Fruit fly (Drosophila melanogaster): ENCODE results near the gene Syt7.

The Syt7 gene

DNA sequence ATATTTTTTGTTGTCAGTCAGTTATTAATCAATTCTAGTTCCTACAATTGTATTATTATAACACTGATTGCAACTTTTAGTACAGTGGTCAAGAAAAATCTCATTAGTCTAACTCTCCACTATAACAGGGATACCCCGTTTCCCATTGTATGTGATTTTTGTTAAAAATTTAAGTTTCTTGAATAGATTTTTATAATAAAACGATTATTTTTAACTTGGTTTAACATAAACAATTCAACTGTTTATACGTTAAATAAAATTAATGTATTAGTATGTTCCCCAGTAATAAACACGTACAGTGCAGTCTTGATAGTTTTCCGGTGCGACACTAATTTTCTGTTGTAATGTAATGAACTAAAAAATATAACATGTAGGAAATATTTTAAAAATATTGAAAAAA lies 65.4 kb downstream of the Syt7 start:
- no peak for TF ChIP-seq noc (tag; optimal IDR thresholded peaks at IDR 0.05)

DNA sequence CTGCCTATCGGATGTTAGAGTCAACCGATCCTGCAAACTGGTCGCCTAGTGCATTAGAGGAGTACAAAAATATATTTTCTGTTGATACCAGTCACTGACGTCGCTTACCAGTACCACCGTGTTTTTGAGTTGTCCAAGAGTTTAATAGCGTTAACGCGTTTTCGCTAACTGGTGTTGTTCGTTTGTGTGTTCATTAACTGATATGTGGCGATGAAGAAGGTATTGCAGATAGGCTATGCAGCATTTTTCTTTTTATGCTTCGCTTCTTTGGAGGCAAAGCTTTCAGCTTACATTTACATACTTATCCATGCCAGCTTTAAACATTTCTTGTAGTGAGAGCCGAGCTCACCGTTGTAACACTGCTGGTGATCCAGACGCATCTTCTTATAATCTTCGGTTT lies 67.9 kb downstream of the Syt7 start:
- TF ChIP-seq noc (tag; optimal IDR thresholded peaks at IDR 0.05), result no peak

DNA sequence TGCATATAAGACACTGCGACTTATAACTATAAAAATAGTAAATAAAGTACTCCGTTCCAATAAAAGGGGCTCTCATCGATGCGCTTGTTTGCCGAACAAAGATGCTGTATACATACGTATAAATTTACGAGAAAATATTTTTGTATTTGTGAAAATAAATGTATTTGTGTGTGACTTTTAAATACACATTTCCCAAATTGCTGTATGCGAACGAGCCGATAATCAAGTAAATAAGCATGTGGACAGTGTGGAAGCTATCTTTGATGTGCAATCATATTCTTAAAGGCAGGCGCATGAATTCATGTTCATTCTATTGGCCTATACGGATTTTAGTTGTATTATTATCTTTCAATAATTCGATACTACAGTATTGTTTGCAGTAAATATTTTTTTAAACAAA lies 75.1 kb downstream of the Syt7 start:
- TF ChIP-seq noc (tag; optimal IDR thresholded peaks at IDR 0.05), result no peak

DNA sequence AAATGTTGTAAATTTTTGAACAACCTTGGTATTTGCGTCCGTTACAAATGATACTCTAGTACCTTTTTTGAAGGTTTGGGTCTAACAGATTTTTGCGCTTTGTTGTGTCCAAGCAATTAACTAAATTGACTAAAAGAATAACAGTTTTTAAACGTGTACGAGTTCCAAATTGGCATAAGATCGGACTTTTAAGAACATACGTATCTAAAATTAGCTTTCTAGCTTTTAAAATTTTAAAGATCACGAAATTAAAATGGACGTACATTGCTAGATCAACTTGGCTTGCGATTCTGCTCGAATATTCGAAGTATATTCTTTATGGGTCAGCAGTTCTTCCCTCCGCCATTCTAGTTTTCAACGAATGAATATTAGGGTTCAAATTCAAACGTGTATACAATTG lies 75.9 kb downstream of the Syt7 start, which contains the start of gene CG1674:
CG1674 (plus strand) TSS at position 301 of the 400 bp plus-strand sequence.
- TF ChIP-seq noc (tag; optimal IDR thresholded peaks at IDR 0.05), result no peak
